Worm (Caenorhabditis elegans): ENCODE data around the gene C03B1.1.

The C03B1.1 gene

DNA sequence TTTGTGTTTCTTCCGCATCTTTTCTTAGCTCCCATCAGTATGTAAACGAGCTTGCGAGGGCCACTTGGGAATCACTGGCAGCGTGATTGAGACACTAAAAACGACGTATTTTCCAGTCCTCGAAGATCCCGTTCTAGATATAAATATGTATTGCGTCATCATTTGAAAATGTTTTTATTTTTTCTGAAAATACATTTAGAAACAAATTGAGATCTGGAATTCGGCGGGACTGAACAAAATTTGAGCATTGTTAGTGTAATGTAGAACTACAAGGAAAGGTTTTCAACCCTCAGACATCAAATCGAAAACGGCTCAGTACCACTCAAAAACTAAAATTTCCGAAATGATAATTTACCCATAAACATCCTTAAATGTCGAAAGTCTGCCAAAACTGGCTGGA, 39.0 kb downstream of the C03B1.1 start:
- TF ChIP-seq nhr-102 (tag; optimal IDR thresholded peaks at IDR 0.05): no peak
- no peak for TF ChIP-seq nhr-48 (tag; optimal IDR thresholded peaks at IDR 0.05)
- peak in 1 of 2 experiments; percentile 56 for TF ChIP-seq unc-62 (GFP tag; optimal IDR thresholded peaks at IDR 0.05 in 1 of 2)
- no peak for TF ChIP-seq unc-62 (tag; optimal IDR thresholded peaks at IDR 0.05)
- peak; percentile 66; the same call in 1 of the 2 replicates for TF ChIP-seq ceh-20 (GFP tag; IDR thresholded peaks at IDR 0.05)
- no peak for TF ChIP-seq ztf-11 (tag; optimal IDR thresholded peaks at IDR 0.05)
- no peak for TF ChIP-seq zfp-2 (tag; optimal IDR thresholded peaks at IDR 0.05)
- TF ChIP-seq zip-11 (GFP tag; IDR thresholded peaks at IDR 0.05): no peak
- TF ChIP-seq unc-39 (tag; optimal IDR thresholded peaks at IDR 0.05): no peak
- TF ChIP-seq mes-2 (tag; optimal IDR thresholded peaks at IDR 0.05; ENCODE audit: poor library complexity, severe bottlenecking): no peak
- no peak for TF ChIP-seq lin-1 (GFP tag; IDR thresholded peaks at IDR 0.05)
- TF ChIP-seq unc-130 (GFP tag; optimal IDR thresholded peaks at IDR 0.05): no peak

DNA sequence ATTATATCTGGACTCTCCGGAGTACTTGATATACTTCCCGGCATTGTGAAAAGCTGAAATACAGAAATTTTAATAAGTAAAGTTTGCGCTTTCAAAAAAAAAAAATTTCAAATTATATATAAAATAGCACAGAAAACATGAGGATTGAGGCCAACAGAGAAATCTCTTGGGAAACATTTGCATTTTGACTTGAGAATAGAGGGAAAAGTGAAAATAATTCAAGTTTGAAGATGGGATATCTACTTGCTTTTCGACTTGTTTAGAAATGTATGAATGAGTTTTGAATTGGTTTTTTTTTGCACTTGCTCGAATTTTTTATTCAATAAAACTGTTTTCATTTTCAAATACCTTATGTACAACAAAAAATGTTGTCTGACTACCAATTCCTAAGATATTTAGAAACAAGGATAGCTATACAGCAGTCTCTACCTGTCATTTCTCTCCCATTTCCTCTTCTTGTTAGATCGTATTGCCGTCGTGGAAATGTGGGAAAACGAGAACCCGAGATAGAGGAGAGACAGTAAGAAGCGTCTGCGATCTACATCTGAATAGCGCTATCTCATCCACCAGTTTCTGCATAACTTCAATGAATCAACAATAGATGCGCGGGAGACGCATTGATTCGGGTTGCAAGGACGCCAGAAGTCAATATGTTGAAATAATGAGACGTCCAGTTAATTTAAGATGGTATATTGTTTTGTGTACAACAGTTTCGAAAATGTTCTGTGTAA, 42.0 kb downstream of the C03B1.1 start, which contains the start of gene T22E5.6:
T22E5.6 (minus strand) TSS at position 51 of the 731 bp plus-strand sequence.
- no peak for TF ChIP-seq saeg-2 (GFP tag; IDR thresholded peaks at IDR 0.05)
- no peak for TF ChIP-seq F49E8.2 (tag; optimal IDR thresholded peaks at IDR 0.05; ENCODE audit: borderline replicate concordance)
- TF ChIP-seq unc-62 (GFP tag; optimal IDR thresholded peaks at IDR 0.05 in 1 of 2): peak in 1 of 2 experiments; percentile 6
- no peak for TF ChIP-seq unc-62 (tag; optimal IDR thresholded peaks at IDR 0.05)
- no peak for TF ChIP-seq hlh-11 (tag; optimal IDR thresholded peaks at IDR 0.05)
- no peak for TF ChIP-seq ZK546.5 (tag; optimal IDR thresholded peaks at IDR 0.05)
- peak; percentile 22 for TF ChIP-seq nhr-28 (tag; optimal IDR thresholded peaks at IDR 0.05)
- TF ChIP-seq hlh-30 (tag; optimal IDR thresholded peaks at IDR 0.05; ENCODE audit: insufficient read depth): no peak

DNA sequence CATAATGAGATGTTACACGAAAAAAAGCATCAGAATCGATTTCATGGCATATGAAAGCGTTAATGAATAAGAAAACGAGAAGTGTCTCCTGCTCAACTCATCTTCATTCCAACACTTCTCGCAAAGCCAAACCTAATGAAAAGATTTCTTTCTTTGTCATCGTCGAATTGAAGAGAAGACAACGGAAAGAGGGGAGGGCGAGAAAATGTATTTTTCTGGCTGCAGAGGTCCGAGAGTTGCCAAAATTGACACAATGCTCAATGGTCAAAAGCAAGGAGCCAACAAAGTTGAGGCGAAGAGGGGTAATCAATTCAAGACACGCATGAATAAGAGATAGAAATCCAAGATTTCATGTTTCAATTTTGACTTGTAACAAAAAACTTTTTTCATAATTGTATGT, 44.6 kb downstream of the C03B1.1 start:
- TF ChIP-seq vab-7 (GFP tag; IDR thresholded peaks at IDR 0.05): no peak
- no peak for TF ChIP-seq F49E8.2 (tag; optimal IDR thresholded peaks at IDR 0.05; ENCODE audit: borderline replicate concordance)
- peak in 1 of 2 experiments; percentile 13 for TF ChIP-seq unc-62 (GFP tag; optimal IDR thresholded peaks at IDR 0.05 in 1 of 2)
- TF ChIP-seq unc-62 (tag; optimal IDR thresholded peaks at IDR 0.05): no peak
- TF ChIP-seq nhr-76 (tag; optimal IDR thresholded peaks at IDR 0.05): no peak
- TF ChIP-seq rbr-2 (tag; optimal IDR thresholded peaks at IDR 0.05): no peak
- TF ChIP-seq sdz-12 (GFP tag; optimal IDR thresholded peaks at IDR 0.05): no peak
- TF ChIP-seq hlh-30 (tag; optimal IDR thresholded peaks at IDR 0.05; ENCODE audit: insufficient read depth): no peak

DNA sequence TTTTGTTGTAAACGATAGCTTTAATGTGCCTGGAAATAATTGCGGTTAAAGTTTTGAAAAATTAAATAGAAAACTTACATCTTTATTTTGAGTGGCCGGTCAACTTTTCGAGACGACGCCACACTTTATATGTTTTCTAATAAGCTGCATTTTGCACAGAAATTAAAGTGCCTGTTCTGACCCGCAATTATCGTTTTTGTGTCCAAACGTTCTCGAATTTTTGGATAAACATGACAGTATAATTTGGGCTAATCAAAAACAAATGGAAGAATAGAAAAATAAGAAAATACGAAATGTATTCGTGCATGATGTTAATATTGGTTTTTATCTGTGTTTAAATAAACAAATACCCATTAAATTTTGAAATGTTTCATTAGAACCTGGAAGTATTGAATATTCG, 46.1 kb downstream of the C03B1.1 start, which contains the start of gene K10C2.12:
K10C2.12 (minus strand) TSS at position 101 of the 400 bp plus-strand sequence.
- TF ChIP-seq mxl-3 (GFP tag; optimal IDR thresholded peaks at IDR 0.05) (no peak), vab-7 (GFP tag; IDR thresholded peaks at IDR 0.05) (no peak), F49E8.2 (tag; optimal IDR thresholded peaks at IDR 0.05; ENCODE audit: borderline replicate concordance) (no peak), zag-1 (tag; optimal IDR thresholded peaks at IDR 0.05) (no peak), zfp-2 (tag; optimal IDR thresholded peaks at IDR 0.05) (no peak), zfp-3 (GFP tag; conservative IDR thresholded peaks at IDR 0.05) (no peak), nhr-237 (tag; optimal IDR thresholded peaks at IDR 0.05) (no peak), saeg-2 (GFP tag; IDR thresholded peaks at IDR 0.05) (no peak), pha-4 (GFP tag; IDR thresholded peaks at IDR 0.05) (no peak), pha-4 (tag; optimal IDR thresholded peaks at IDR 0.05) (no peak), lim-7 (GFP tag; IDR thresholded peaks at IDR 0.05) (no peak), mdl-1 (tag; optimal IDR thresholded peaks at IDR 0.05) (no peak), nhr-42 (GFP tag; IDR thresholded peaks at IDR 0.05) (no peak), lin-15B (tag; optimal IDR thresholded peaks at IDR 0.05) (no peak), lin-38 (GFP tag; IDR thresholded peaks at IDR 0.05) (no peak), fkh-10 (GFP tag; optimal IDR thresholded peaks at IDR 0.05) (no peak)

Measured in whole organism, L4 larva.